Worm (Caenorhabditis elegans) whole organism, late embryonic: ENCODE measurements around the gene miro-1.

ENCODE experiments used
- ama-1 ChIP-seq: fragments of 150-350 bp; optimal IDR thresholded peaks from 2 replicates; lab custom pipeline; 2014
- ets-4 ChIP-seq: sonication (generic microtip); optimal IDR thresholded peaks from 2 replicates; lab custom pipeline; 2016; ENCODE audit warnings: missing genetic modification characterization, missing compliant biosample characterization
- fkh-10 ChIP-seq: fragments of 150-350 bp; optimal IDR thresholded peaks from 2 replicates; lab custom pipeline; 2014; ENCODE audit warnings: missing biosample characterization, missing genetic modification reagents, missing genetic modification characterization
- gmeb-2 ChIP-seq: sonication (generic microtip); optimal IDR thresholded peaks from 2 replicates; lab custom pipeline; 2016; ENCODE audit warnings: missing genetic modification characterization, inconsistent platforms, missing compliant biosample characterization
- pha-4 ChIP-seq: fragments of 150-350 bp; optimal IDR thresholded peaks from 2 replicates; lab custom pipeline; 2018; ENCODE audit warnings: missing biosample characterization, missing genetic modification reagents, missing genetic modification characterization
- ref-2 ChIP-seq: sonication (generic microtip); optimal IDR thresholded peaks from 2 replicates; lab custom pipeline; 2016; ENCODE audit warnings: missing genetic modification characterization, missing compliant biosample characterization
- sdc-2 ChIP-seq: sonication (generic microtip); optimal IDR thresholded peaks from 2 replicates; lab custom pipeline; 2016; ENCODE audit warnings: missing genotype, missing genetic modification characterization, missing compliant biosample characterization
- sox-4 ChIP-seq: sonication (generic microtip); optimal IDR thresholded peaks from 2 replicates; lab custom pipeline; 2017; ENCODE audit warnings: mild to moderate bottlenecking, missing genetic modification characterization, inconsistent platforms, missing compliant biosample characterization

DNA sequence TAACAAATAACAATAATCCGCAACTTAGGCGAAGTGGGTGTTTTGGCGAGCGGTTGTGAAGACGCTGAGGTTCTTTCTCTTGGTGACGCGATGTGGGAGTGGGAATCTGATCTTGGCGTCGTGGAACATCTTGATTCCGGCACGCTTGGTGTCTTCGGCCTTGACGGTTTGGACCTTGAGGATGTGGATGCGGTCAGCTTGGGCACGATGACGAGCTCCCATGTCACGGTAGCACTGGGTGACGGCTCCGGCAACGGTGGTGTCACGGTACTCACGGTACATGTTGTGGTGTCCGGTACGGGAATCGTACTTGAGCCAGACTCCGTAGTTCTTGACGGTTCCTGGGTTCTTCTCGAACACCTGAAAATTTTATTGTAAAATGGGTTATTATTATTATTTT lies 33.5 kb upstream of the miro-1 start:
- TF ChIP-seq ama-1 (lab: Kevin White, UChicago), result no peak
- no peak for TF ChIP-seq pha-4 (tag; lab: Kevin White, UChicago)
- TF ChIP-seq sdc-2, result no peak
- TF ChIP-seq ets-4, result no peak
- no peak for TF ChIP-seq ref-2 (tag; lab: Kevin White, UChicago)
- no peak for TF ChIP-seq fkh-10 (GFP tag; lab: Kevin White, UChicago)
- no peak for TF ChIP-seq gmeb-2
- TF ChIP-seq sox-4, result no peak
